Worm (Caenorhabditis elegans): ENCODE data around the gene C24A3.2.

C24A3.2 gene

ce11 chrX:8995527-8995946, 1.8 kb upstream of the C24A3.2 start (continued):
- TF ChIP-seq ztf-16 (tag; optimal IDR thresholded peaks at IDR 0.05) (no peak), nhr-11 (tag; optimal IDR thresholded peaks at IDR 0.05) (no peak), fkh-10 (GFP tag; optimal IDR thresholded peaks at IDR 0.05) (no peak)

ce11 chrX:8996496-8997116, 694 bp upstream of the C24A3.2 start:
- TF ChIP-seq nhr-232 (tag; optimal IDR thresholded peaks at IDR 0.05) (no peak), hlh-6 (tag; optimal IDR thresholded peaks at IDR 0.05) (peak; percentile 34), elt-4 (tag; optimal IDR thresholded peaks at IDR 0.05) (no peak), npax-4 (tag; optimal IDR thresholded peaks at IDR 0.05) (no peak), odd-2 (tag; optimal IDR thresholded peaks at IDR 0.05) (no peak), dve-1 (tag; optimal IDR thresholded peaks at IDR 0.05) (no peak), tbx-2 (tag; optimal IDR thresholded peaks at IDR 0.05) (no peak), hlh-8 (tag; optimal IDR thresholded peaks at IDR 0.05) (no peak), C38D4.7 (GFP tag; optimal IDR thresholded peaks at IDR 0.05) (no peak), ets-4 (tag; optimal IDR thresholded peaks at IDR 0.05) (no peak), ceh-2 (tag; optimal IDR thresholded peaks at IDR 0.05) (no peak), unc-42 (tag; optimal IDR thresholded peaks at IDR 0.05) (peak; percentile 78)

- TF ChIP-seq nhr-11 (tag; optimal IDR thresholded peaks at IDR 0.05) (no peak), che-1 (tag; optimal IDR thresholded peaks at IDR 0.05) (no peak), unc-86 (tag; optimal IDR thresholded peaks at IDR 0.05) (no peak), unc-3 (GFP tag; conservative IDR thresholded peaks at IDR 0.05) (no peak), unc-3 (tag; optimal IDR thresholded peaks at IDR 0.05) (no peak), npax-4 (tag; optimal IDR thresholded peaks at IDR 0.05) (no peak), lim-6 (tag; optimal IDR thresholded peaks at IDR 0.05) (no peak), tbx-2 (tag; optimal IDR thresholded peaks at IDR 0.05) (no peak), ets-4 (tag; optimal IDR thresholded peaks at IDR 0.05) (no peak), lin-11 (tag; optimal IDR thresholded peaks at IDR 0.05) (no peak), fkh-10 (GFP tag; optimal IDR thresholded peaks at IDR 0.05) (no peak), rnt-1 (tag; optimal IDR thresholded peaks at IDR 0.05) (no peak), ceh-24 (tag; optimal IDR thresholded peaks at IDR 0.05) (no peak)
Measured at ce11 chrX:8998809-8999208, 1.5 kb downstream of the C24A3.2 start, which contains the start of gene C24A3.1. Gene C24A3.1 (plus strand): TSS chrX:8999071.

ce11 chrX:9010418-9010817, 13.1 kb downstream of the C24A3.2 start, which contains the start of gene C24A3.9:
Gene C24A3.9 (minus strand): TSS chrX:9010518.
- no peak for TF ChIP-seq pha-4 (tag; optimal IDR thresholded peaks at IDR 0.05)
- no peak for TF ChIP-seq unc-3 (GFP tag; conservative IDR thresholded peaks at IDR 0.05)
- TF ChIP-seq unc-3 (tag; optimal IDR thresholded peaks at IDR 0.05), result no peak
- no peak for TF ChIP-seq hlh-13 (GFP tag; optimal IDR thresholded peaks at IDR 0.05)
- TF ChIP-seq nfya-1 (tag; optimal IDR thresholded peaks at IDR 0.05), result no peak
- no peak for TF ChIP-seq ceh-45 (GFP tag; IDR thresholded peaks at IDR 0.05)
- TF ChIP-seq ahr-1 (tag; optimal IDR thresholded peaks at IDR 0.05), result no peak

ce11 chrX:9011471-9011870, 14.2 kb downstream of the C24A3.2 start:
- TF ChIP-seq madf-2 (tag; optimal IDR thresholded peaks at IDR 0.05), result no peak
- no peak for TF ChIP-seq ceh-18 (tag; optimal IDR thresholded peaks at IDR 0.05)
- TF ChIP-seq C38D4.7 (GFP tag; optimal IDR thresholded peaks at IDR 0.05), result no peak
- TF ChIP-seq fkh-6 (tag; optimal IDR thresholded peaks at IDR 0.05), result no peak
- TF ChIP-seq sox-4 (tag; optimal IDR thresholded peaks at IDR 0.05), result no peak
- TF ChIP-seq eyg-1 (tag; optimal IDR thresholded peaks at IDR 0.05), result no peak
- no peak for TF ChIP-seq unc-42 (tag; optimal IDR thresholded peaks at IDR 0.05)
- no peak for TF ChIP-seq ztf-16 (tag; optimal IDR thresholded peaks at IDR 0.05)
- TF ChIP-seq pha-2 (tag; optimal IDR thresholded peaks at IDR 0.05), result no peak
- TF ChIP-seq nhr-232 (tag; optimal IDR thresholded peaks at IDR 0.05), result no peak
- TF ChIP-seq lin-11 (tag; optimal IDR thresholded peaks at IDR 0.05), result no peak
- no peak for TF ChIP-seq mec-3 (tag; optimal IDR thresholded peaks at IDR 0.05; ENCODE audit: borderline replicate concordance)

Measured in whole organism, late embryonic.